Worm (Caenorhabditis elegans) whole organism, late embryonic: Measurements from ENCODE around the gene F15B9.8.

Source experiments
- C08G9.2 ChIP-seq: sonication (generic microtip); optimal IDR thresholded peaks from 2 replicates; lab custom pipeline; 2016; ENCODE audit warnings: mild to moderate bottlenecking, missing genetic modification characterization, moderate library complexity, missing compliant biosample characterization
- C38D4.7 ChIP-seq: fragments of 200-800 bp; sonication (Bioruptor generic); optimal IDR thresholded peaks from 2 replicates; lab custom pipeline; 2018; ENCODE audit warnings: mild to moderate bottlenecking, missing genetic modification characterization, moderate library complexity, missing compliant biosample characterization
- F13H6.1 ChIP-seq: sonication (generic microtip); optimal IDR thresholded peaks from 2 replicates; lab custom pipeline; 2016; ENCODE audit warnings: missing genetic modification characterization, missing compliant biosample characterization
- K09A11.1 ChIP-seq: sonication (generic microtip); optimal IDR thresholded peaks from 2 replicates; lab custom pipeline; 2017; ENCODE audit warnings: antibody characterized with exemption, mild to moderate bottlenecking, missing genetic modification characterization, missing compliant biosample characterization; ENCODE audit not compliant: insufficient read depth
- Y22D7AL.16 ChIP-seq: sonication (generic microtip); optimal IDR thresholded peaks from 2 replicates; lab custom pipeline; 2016; ENCODE audit warnings: missing genetic modification characterization, missing compliant biosample characterization
- ahr-1 ChIP-seq: sonication (generic microtip); optimal IDR thresholded peaks from 2 replicates; lab custom pipeline; 2016; ENCODE audit warnings: missing genetic modification characterization, missing compliant biosample characterization
- ceh-14 ChIP-seq: sonication (generic microtip); optimal IDR thresholded peaks from 2 replicates; lab custom pipeline; 2016; ENCODE audit warnings: missing genotype, missing genetic modification characterization, missing compliant biosample characterization
- ceh-19 ChIP-seq: fragments of 200-800 bp; sonication (Bioruptor generic); optimal IDR thresholded peaks from 2 replicates; lab custom pipeline; 2018; ENCODE audit warnings: mild to moderate bottlenecking, missing genetic modification characterization, missing compliant biosample characterization
- ceh-22 ChIP-seq: sonication (generic microtip); optimal IDR thresholded peaks from 2 replicates; lab custom pipeline; 2017; ENCODE audit warnings: missing biosample characterization, missing genetic modification characterization
- ceh-24 ChIP-seq: sonication (generic microtip); optimal IDR thresholded peaks from 2 replicates; lab custom pipeline; 2016; ENCODE audit warnings: mild to moderate bottlenecking, missing genetic modification characterization, missing compliant biosample characterization
- ceh-30 ChIP-seq: fragments of 150-350 bp; optimal IDR thresholded peaks from 2 replicates; lab custom pipeline; 2014; ENCODE audit warnings: missing biosample characterization, missing genetic modification characterization
- ceh-31 ChIP-seq: sonication (generic microtip); optimal IDR thresholded peaks from 2 replicates; lab custom pipeline; 2016; ENCODE audit warnings: missing genetic modification characterization, missing compliant biosample characterization
- ceh-34 ChIP-seq: sonication (generic microtip); optimal IDR thresholded peaks from 2 replicates; lab custom pipeline; 2016; ENCODE audit warnings: mild to moderate bottlenecking, missing genetic modification characterization, missing compliant biosample characterization
- ceh-45 ChIP-seq: fragments of 200-800 bp; sonication (Bioruptor generic); IDR thresholded peaks from 2 replicates; pipeline ENCODE4 v1.3.6; 2022; ENCODE audit warnings: missing genetic modification reagents, missing genetic modification characterization, missing compliant biosample characterization
- ceh-48 ChIP-seq: sonication (generic microtip); optimal IDR thresholded peaks from 2 replicates; lab custom pipeline; 2016; ENCODE audit warnings: missing genetic modification characterization, inconsistent platforms, missing compliant biosample characterization
- ceh-6 ChIP-seq: fragments of 200-800 bp; sonication (Bioruptor generic); optimal IDR thresholded peaks from 2 replicates; lab custom pipeline; 2018; ENCODE audit warnings: mild to moderate bottlenecking, missing genetic modification characterization, missing compliant biosample characterization
- ceh-9 ChIP-seq: sonication (generic microtip); optimal IDR thresholded peaks from 2 replicates; lab custom pipeline; 2016; ENCODE audit warnings: mild to moderate bottlenecking, missing genetic modification characterization, inconsistent platforms, missing compliant biosample characterization
- che-1 ChIP-seq: sonication (generic microtip); optimal IDR thresholded peaks from 2 replicates; lab custom pipeline; 2016; ENCODE audit warnings: mild to moderate bottlenecking, missing genetic modification characterization, missing compliant biosample characterization
- dmd-4 ChIP-seq: sonication (generic microtip); optimal IDR thresholded peaks from 2 replicates; lab custom pipeline; 2016; ENCODE audit warnings: borderline replicate concordance, missing genetic modification characterization, missing compliant biosample characterization
- dve-1 ChIP-seq: sonication (generic microtip); optimal IDR thresholded peaks from 2 replicates; lab custom pipeline; 2017; ENCODE audit warnings: antibody characterized with exemption, mild to moderate bottlenecking, missing genetic modification characterization, missing compliant biosample characterization
- elt-2 ChIP-seq: sonication (generic microtip); optimal IDR thresholded peaks from 2 replicates; lab custom pipeline; 2016; ENCODE audit warnings: missing genetic modification reagents, missing genetic modification characterization, missing compliant biosample characterization
- eyg-1 ChIP-seq: sonication (generic microtip); optimal IDR thresholded peaks from 2 replicates; lab custom pipeline; 2016; ENCODE audit warnings: missing genotype, missing genetic modification characterization, missing compliant biosample characterization
- fax-1 ChIP-seq: sonication (generic microtip); optimal IDR thresholded peaks from 2 replicates; lab custom pipeline; 2016; ENCODE audit warnings: missing genotype, missing genetic modification characterization, missing compliant biosample characterization
- fkh-10 ChIP-seq: fragments of 150-350 bp; optimal IDR thresholded peaks from 2 replicates; lab custom pipeline; 2014; ENCODE audit warnings: missing biosample characterization, missing genetic modification reagents, missing genetic modification characterization
- fkh-6 ChIP-seq: sonication (generic microtip); optimal IDR thresholded peaks from 2 replicates; lab custom pipeline; 2016; ENCODE audit warnings: missing genetic modification characterization, missing compliant biosample characterization
- hlh-15 ChIP-seq: sonication (generic microtip); optimal IDR thresholded peaks from 2 replicates; lab custom pipeline; 2016; ENCODE audit warnings: missing genetic modification characterization, missing compliant biosample characterization
- hlh-30 ChIP-seq: sonication (generic microtip); optimal IDR thresholded peaks from 2 replicates; lab custom pipeline; 2017; ENCODE audit warnings: antibody characterized with exemption, missing genetic modification characterization, missing compliant biosample characterization; ENCODE audit not compliant: insufficient read depth
- hlh-6 ChIP-seq: sonication (generic microtip); optimal IDR thresholded peaks from 2 replicates; lab custom pipeline; 2016; ENCODE audit warnings: missing genotype, missing genetic modification characterization, missing compliant biosample characterization
- hlh-8 ChIP-seq: sonication (generic microtip); optimal IDR thresholded peaks from 2 replicates; lab custom pipeline; 2016; ENCODE audit warnings: missing genotype, missing genetic modification characterization, missing compliant biosample characterization
- lim-6 ChIP-seq: sonication (generic microtip); optimal IDR thresholded peaks from 2 replicates; lab custom pipeline; 2016; ENCODE audit warnings: missing genetic modification characterization, missing compliant biosample characterization
- lin-11 ChIP-seq: fragments of 200-800 bp; sonication (Bioruptor generic); optimal IDR thresholded peaks from 2 replicates; lab custom pipeline; 2018; ENCODE audit warnings: mild to moderate bottlenecking, missing genetic modification characterization, missing compliant biosample characterization
- madf-2 ChIP-seq: sonication (generic microtip); optimal IDR thresholded peaks from 2 replicates; lab custom pipeline; 2017; ENCODE audit warnings: missing genetic modification characterization, missing compliant biosample characterization
- nfya-1 ChIP-seq: sonication (generic microtip); optimal IDR thresholded peaks from 2 replicates; lab custom pipeline; 2017; ENCODE audit warnings: missing genetic modification characterization, mild to moderate bottlenecking, missing compliant biosample characterization, antibody characterized with exemption, moderate library complexity
- nhr-11 ChIP-seq: fragments of 150-350 bp; optimal IDR thresholded peaks from 2 replicates; lab custom pipeline; 2014; ENCODE audit warnings: missing biosample characterization, missing genetic modification characterization
- nhr-232 ChIP-seq: sonication (generic microtip); optimal IDR thresholded peaks from 2 replicates; lab custom pipeline; 2016; ENCODE audit warnings: missing genetic modification characterization, missing compliant biosample characterization
- npax-4 ChIP-seq: sonication (generic microtip); optimal IDR thresholded peaks from 2 replicates; lab custom pipeline; 2016; ENCODE audit warnings: missing genetic modification characterization, missing compliant biosample characterization
- odd-2 ChIP-seq: sonication (generic microtip); optimal IDR thresholded peaks from 2 replicates; lab custom pipeline; 2017; ENCODE audit warnings: antibody characterized with exemption, mild to moderate bottlenecking, missing genetic modification characterization, missing compliant biosample characterization
- pag-3 ChIP-seq: sonication (generic microtip); optimal IDR thresholded peaks from 2 replicates; lab custom pipeline; 2016; ENCODE audit warnings: missing compliant biosample characterization, missing genetic modification characterization, borderline replicate concordance
- pax-1 ChIP-seq: fragments of 150-350 bp; optimal IDR thresholded peaks from 2 replicates; lab custom pipeline; 2014; ENCODE audit warnings: missing biosample characterization, missing genetic modification characterization
- pros-1 ChIP-seq: fragments of 150-350 bp; optimal IDR thresholded peaks from 2 replicates; lab custom pipeline; 2014; ENCODE audit warnings: missing biosample characterization, missing genetic modification reagents, missing genetic modification characterization
- ref-2 ChIP-seq: sonication (generic microtip); optimal IDR thresholded peaks from 2 replicates; lab custom pipeline; 2016; ENCODE audit warnings: missing genetic modification characterization, missing compliant biosample characterization
- rnt-1 ChIP-seq: sonication (generic microtip); optimal IDR thresholded peaks from 2 replicates; lab custom pipeline; 2016; ENCODE audit warnings: missing genetic modification characterization, missing compliant biosample characterization
- sdc-2 ChIP-seq: sonication (generic microtip); optimal IDR thresholded peaks from 2 replicates; lab custom pipeline; 2016; ENCODE audit warnings: missing genotype, missing genetic modification characterization, missing compliant biosample characterization
- syd-9 ChIP-seq: sonication (generic microtip); optimal IDR thresholded peaks from 2 replicates; lab custom pipeline; 2016; ENCODE audit warnings: mild to moderate bottlenecking, missing genetic modification characterization, moderate library complexity, missing compliant biosample characterization
- tbx-2 ChIP-seq: sonication (generic microtip); optimal IDR thresholded peaks from 2 replicates; lab custom pipeline; 2016; ENCODE audit warnings: missing genetic modification characterization, missing compliant biosample characterization
- tbx-7 ChIP-seq: sonication (generic microtip); optimal IDR thresholded peaks from 2 replicates; lab custom pipeline; 2016; ENCODE audit warnings: missing genotype, missing genetic modification characterization, missing compliant biosample characterization
- unc-55 ChIP-seq: sonication (generic microtip); optimal IDR thresholded peaks from 2 replicates; lab custom pipeline; 2017; ENCODE audit warnings: missing biosample characterization, missing genetic modification reagents, missing genetic modification characterization
- unc-86 ChIP-seq: sonication (generic microtip); optimal IDR thresholded peaks from 2 replicates; lab custom pipeline; 2016; ENCODE audit warnings: missing genetic modification characterization, missing compliant biosample characterization
- zip-5 ChIP-seq: sonication (generic microtip); optimal IDR thresholded peaks from 2 replicates; lab custom pipeline; 2016; ENCODE audit warnings: missing genetic modification characterization, missing compliant biosample characterization
- ztf-16 ChIP-seq: sonication (generic microtip); optimal IDR thresholded peaks from 2 replicates; lab custom pipeline; 2017; ENCODE audit warnings: missing genetic modification characterization, missing compliant biosample characterization

F15B9.8 gene

ce11 chrV:13036466-13036865 is 48.1 kb downstream of the F15B9.8 start, which contains the start of gene W07G4.2:
TSS of gene W07G4.2 (minus strand) at chrV:13036566.
- TF ChIP-seq C38D4.7, result no peak
- no peak for TF ChIP-seq ceh-14 (tag; lab: Kevin White, UChicago)
- no peak for TF ChIP-seq pros-1
- TF ChIP-seq nhr-11 (tag; lab: Kevin White, UChicago), result no peak
- TF ChIP-seq ref-2 (tag; lab: Kevin White, UChicago), result no peak
- TF ChIP-seq sdc-2, result no peak
- TF ChIP-seq nhr-232 (tag; lab: Kevin White, UChicago), result no peak
- no peak for TF ChIP-seq dmd-4 (tag; lab: Kevin White, UChicago)
- TF ChIP-seq unc-55 (GFP tag; lab: Kevin White, UChicago), result no peak
- TF ChIP-seq elt-2 (tag; lab: Kevin White, UChicago), result no peak
- TF ChIP-seq ceh-30 (tag; lab: Kevin White, UChicago), result no peak
- no peak for TF ChIP-seq ceh-45 (GFP tag; lab: Robert Waterston, UW)
- no peak for TF ChIP-seq rnt-1 (tag; lab: Kevin White, UChicago)
- no peak for TF ChIP-seq ceh-9 (tag; lab: Kevin White, UChicago)
- TF ChIP-seq ceh-24 (tag; lab: Kevin White, UChicago), result no peak
- TF ChIP-seq hlh-6 (tag; lab: Kevin White, UChicago), result no peak
- TF ChIP-seq hlh-30 (tag; lab: Kevin White, UChicago), result no peak
- no peak for TF ChIP-seq tbx-2 (tag; lab: Kevin White, UChicago)
- TF ChIP-seq, all 69 proteins: peak for 0

DNA sequence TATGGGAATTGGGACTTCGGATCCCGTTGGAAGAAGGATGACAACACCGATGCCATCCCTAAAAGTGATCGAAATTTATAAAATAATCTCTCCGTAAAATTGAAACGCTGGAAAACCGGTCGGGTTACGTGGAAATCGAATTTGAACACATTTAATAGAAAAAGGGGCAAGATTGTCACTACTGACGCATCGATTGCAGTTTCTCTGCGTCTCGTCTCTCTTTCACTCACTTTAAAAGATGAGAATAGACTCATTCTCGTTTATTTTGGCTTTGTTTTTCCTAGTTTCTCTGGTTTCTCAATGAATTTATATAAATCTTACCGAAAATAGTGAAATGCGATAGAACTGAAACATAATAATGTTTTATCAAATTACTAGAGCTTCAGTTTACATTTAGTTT is 53.3 kb downstream of the F15B9.8 start, which contains the start of gene scyl-1:
scyl-1 (minus strand) TSS at position 56 of the 400 bp plus-strand sequence.
- TF ChIP-seq ceh-14 (tag; lab: Kevin White, UChicago) (peak; percentile 56), pag-3 (tag; lab: Kevin White, UChicago) (no peak), odd-2 (tag; lab: Kevin White, UChicago) (no peak), pax-1 (tag; lab: Kevin White, UChicago) (no peak), fkh-6 (tag; lab: Kevin White, UChicago) (no peak), F13H6.1 (tag; lab: Kevin White, UChicago) (no peak), hlh-8 (tag; lab: Kevin White, UChicago) (peak; percentile 9), ztf-16 (tag; lab: Kevin White, UChicago) (no peak), hlh-6 (tag; lab: Kevin White, UChicago) (no peak), lin-11 (peak; percentile 6), fkh-10 (GFP tag; lab: Kevin White, UChicago) (no peak), syd-9 (tag; lab: Kevin White, UChicago) (peak; percentile 16), madf-2 (tag; lab: Kevin White, UChicago) (no peak), unc-55 (GFP tag; lab: Kevin White, UChicago) (peak; percentile 68), ceh-45 (GFP tag; lab: Robert Waterston, UW) (no peak), elt-2 (tag; lab: Kevin White, UChicago) (peak; percentile 57), zip-5 (tag; lab: Kevin White, UChicago) (peak; percentile 15), unc-86 (tag; lab: Kevin White, UChicago) (no peak), che-1 (tag; lab: Kevin White, UChicago) (no peak), ceh-48 (tag; lab: Kevin White, UChicago) (peak; percentile 43), ahr-1 (tag; lab: Kevin White, UChicago) (no peak), dmd-4 (tag; lab: Kevin White, UChicago) (no peak), lim-6 (no peak), ceh-31 (tag; lab: Kevin White, UChicago) (peak; percentile 59), eyg-1 (no peak), C08G9.2 (tag; lab: Kevin White, UChicago) (peak; percentile 22), ceh-6 (GFP tag; lab: Kevin White, UChicago) (no peak), hlh-15 (tag; lab: Kevin White, UChicago) (no peak), hlh-30 (tag; lab: Kevin White, UChicago) (no peak), dve-1 (peak; percentile 23), Y22D7AL.16 (tag; lab: Kevin White, UChicago) (no peak), K09A11.1 (tag; lab: Kevin White, UChicago) (no peak), ceh-19 (GFP tag; lab: Kevin White, UChicago) (peak; percentile 28), ceh-24 (tag; lab: Kevin White, UChicago) (no peak), ceh-34 (tag; lab: Kevin White, UChicago) (peak; percentile 58), ceh-22 (tag; lab: Kevin White, UChicago) (no peak), npax-4 (tag; lab: Kevin White, UChicago) (no peak), tbx-7 (no peak), fax-1 (tag; lab: Kevin White, UChicago) (no peak), sdc-2 (peak; percentile 8), nfya-1 (peak; percentile 65)
